Fruit fly (Drosophila melanogaster): ENCODE results near the gene CG16704.
A peak's percentile ranks its signal among the peaks of the same experiment; 100 is the strongest.

CG16704 gene

dm6 chr2L:3646041-3646440 lies 46.3 kb downstream of the CG16704 start (continued):
- TF ChIP-seq BtbVII (GFP tag; optimal IDR thresholded peaks at IDR 0.05) (no peak), CG11696 (GFP tag; IDR thresholded peaks at IDR 0.05) (no peak), NFAT (GFP tag; IDR thresholded peaks at IDR 0.05) (no peak), Dip3 (GFP tag; optimal IDR thresholded peaks at IDR 0.05) (no peak), CG4854 (GFP tag; optimal IDR thresholded peaks at IDR 0.05) (no peak), BEAF-32 (GFP tag; optimal IDR thresholded peaks at IDR 0.05) (peak; percentile 29), row (GFP tag; IDR thresholded peaks at IDR 0.05) (peak; percentile 13; the same call in 1 of the 3 replicates), da (GFP tag; optimal IDR thresholded peaks at IDR 0.05) (no peak), disco-r (GFP tag; optimal IDR thresholded peaks at IDR 0.05) (no peak), CG3838 (GFP tag; optimal IDR thresholded peaks at IDR 0.05) (no peak), CG13624 (GFP tag; optimal IDR thresholded peaks at IDR 0.05) (no peak), Bteb2 (GFP tag; optimal IDR thresholded peaks at IDR 0.05) (no peak), CG10366 (GFP tag; IDR thresholded peaks at IDR 0.05) (no peak), Ada2b (GFP tag; IDR thresholded peaks at IDR 0.05) (no peak), CG17612 (GFP tag; IDR thresholded peaks at IDR 0.05) (no peak), CG1832 (GFP tag; optimal IDR thresholded peaks at IDR 0.05) (no peak), fd102C (GFP tag; optimal IDR thresholded peaks at IDR 0.05) (no peak), gro (GFP tag; optimal IDR thresholded peaks at IDR 0.05) (no peak), cato (GFP tag; optimal IDR thresholded peaks at IDR 0.05; ENCODE audit: borderline replicate concordance) (no peak), CG8944 (GFP tag; optimal IDR thresholded peaks at IDR 0.05) (no peak), CG7271 (tag; optimal IDR thresholded peaks at IDR 0.05) (no peak), lola (GFP tag; optimal IDR thresholded peaks at IDR 0.05) (no peak), pzg (GFP tag; optimal IDR thresholded peaks at IDR 0.05) (peak; percentile 1), gce (GFP tag; IDR thresholded peaks at IDR 0.05) (no peak), CG9215 (GFP tag; IDR thresholded peaks at IDR 0.05) (no peak), CG9932 (GFP tag; IDR thresholded peaks at IDR 0.05) (no peak), ttk (GFP tag; IDR thresholded peaks at IDR 0.05) (no peak), Bdp1 (GFP tag; optimal IDR thresholded peaks at IDR 0.05) (no peak), Hmx (GFP tag; optimal IDR thresholded peaks at IDR 0.05) (no peak), Xbp1 (GFP tag; optimal IDR thresholded peaks at IDR 0.05) (no peak), D19A (tag; optimal IDR thresholded peaks at IDR 0.05) (no peak), esg (GFP tag; conservative IDR thresholded peaks at IDR 0.05) (no peak), Optix (GFP tag; IDR thresholded peaks at IDR 0.05) (no peak), Nf-YC (tag; optimal IDR thresholded peaks at IDR 0.05) (peak; percentile 38), knrl (GFP tag; IDR thresholded peaks at IDR 0.05; ENCODE audit: partially characterized antibody) (no peak), CG3281 (GFP tag; optimal IDR thresholded peaks at IDR 0.05) (no peak), stwl (tag; optimal IDR thresholded peaks at IDR 0.05) (peak; percentile 47), CG11695 (GFP tag; IDR thresholded peaks at IDR 0.05) (no peak), Scr (GFP tag; IDR thresholded peaks at IDR 0.05; ENCODE audit: partially characterized antibody) (peak; percentile 56), vfl (GFP tag; optimal IDR thresholded peaks at IDR 0.05) (no peak), Mes4 (GFP tag; optimal IDR thresholded peaks at IDR 0.05) (no peak), shn (GFP tag; optimal IDR thresholded peaks at IDR 0.05) (no peak), CG30020 (tag; optimal IDR thresholded peaks at IDR 0.05) (no peak), Oaz (GFP tag; IDR thresholded peaks at IDR 0.05) (no peak), CG7357 (GFP tag; IDR thresholded peaks at IDR 0.05) (no peak), her (GFP tag; optimal IDR thresholded peaks at IDR 0.05) (no peak), CTCF (GFP tag; optimal IDR thresholded peaks at IDR 0.05) (no peak), twi (tag; optimal IDR thresholded peaks at IDR 0.05) (no peak), Rx (GFP tag; IDR thresholded peaks at IDR 0.05) (no peak), CG18619 (GFP tag; optimal IDR thresholded peaks at IDR 0.05) (no peak)

All from whole organism, embryonic.